Worm (Caenorhabditis elegans) whole organism, L4/young adult: ENCODE results near the gene srd-35.

Source experiments
- W03F9.2 ChIP-seq: fragments of 150-350 bp; optimal IDR thresholded peaks from 2 replicates; lab custom pipeline; 2014; ENCODE audit warnings: missing biosample characterization, missing genetic modification characterization
- dao-5 ChIP-seq: sonication (generic microtip); optimal IDR thresholded peaks from 2 replicates; lab custom pipeline; 2016; ENCODE audit warnings: missing genotype, missing genetic modification characterization, moderate library complexity, missing compliant biosample characterization
- him-1 ChIP-seq: sonication (generic microtip); optimal IDR thresholded peaks from 2 replicates; lab custom pipeline; 2016; ENCODE audit warnings: missing genotype, missing genetic modification reagents, missing genetic modification characterization, missing compliant biosample characterization

ce11 chrV:12933654-12934053 lies 30.5 kb upstream of the srd-35 start:
- TF ChIP-seq dao-5 (tag; lab: Kevin White, UChicago), result no peak
- no peak for TF ChIP-seq him-1 (tag; lab: Kevin White, UChicago)
- no peak for TF ChIP-seq W03F9.2
